Fruit fly (Drosophila melanogaster) whole organism, embryonic: ENCODE results near the gene CG33107.
A peak's percentile ranks its signal among the peaks of the same experiment; 100 is the strongest.

Experiments used
- Atf3 ChIP-seq: fragments of 200-800 bp; sonication (Bioruptor generic); optimal IDR thresholded peaks from 3 replicates; lab custom pipeline; 2016; ENCODE audit warnings: missing biosample characterization, missing genetic modification characterization
- Bgb ChIP-seq: fragments of 200-800 bp; sonication (Bioruptor generic); IDR thresholded peaks from 2 replicates; pipeline ENCODE4 v1.3.6; 2022; ENCODE audit warnings: missing biosample characterization, missing genetic modification characterization; ENCODE audit not compliant: partially characterized antibody
- Blimp-1 ChIP-seq: fragments of 200-800 bp; sonication (Bioruptor generic); optimal IDR thresholded peaks from 3 replicates; lab custom pipeline; 2018; ENCODE audit warnings: missing biosample characterization, missing genetic modification characterization, mild to moderate bottlenecking, moderate library complexity, missing genetic modification reagents
- BtbVII ChIP-seq: fragments of 200-800 bp; sonication (Bioruptor generic); optimal IDR thresholded peaks from 3 replicates; lab custom pipeline; 2017; ENCODE audit warnings: missing biosample characterization, mild to moderate bottlenecking, missing genetic modification characterization
- CG10274 ChIP-seq: fragments of 200-800 bp; sonication (Bioruptor generic); optimal IDR thresholded peaks from 3 replicates; lab custom pipeline; 2017; ENCODE audit warnings: missing biosample characterization, mild to moderate bottlenecking, missing genetic modification characterization
- CG10462 ChIP-seq: fragments of 200-800 bp; sonication (Bioruptor generic); optimal IDR thresholded peaks from 2 replicates; lab custom pipeline; 2016; ENCODE audit warnings: missing biosample characterization, missing genetic modification characterization
- CG10565 ChIP-seq: fragments of 200-800 bp; sonication (Bioruptor generic); optimal IDR thresholded peaks from 3 replicates; lab custom pipeline; 2016; ENCODE audit warnings: missing biosample characterization, mild to moderate bottlenecking, missing genetic modification characterization
- CG1529 ChIP-seq: fragments of 200-800 bp; sonication (Bioruptor generic); optimal IDR thresholded peaks from 3 replicates; lab custom pipeline; 2018; ENCODE audit warnings: missing biosample characterization, missing genetic modification characterization
- CG15479 ChIP-seq: fragments of 200-800 bp; sonication (Bioruptor generic); optimal IDR thresholded peaks from 3 replicates; lab custom pipeline; 2019; ENCODE audit warnings: missing biosample characterization, mild to moderate bottlenecking, missing genetic modification characterization, moderate library complexity
- CG1792 ChIP-seq: fragments of 200-800 bp; sonication (Bioruptor generic); optimal IDR thresholded peaks from 2 replicates; lab custom pipeline; 2016; ENCODE audit warnings: missing biosample characterization, missing genetic modification characterization
- CG18764 ChIP-seq: fragments of 200-800 bp; sonication (Bioruptor generic); optimal IDR thresholded peaks from 3 replicates; lab custom pipeline; 2016; ENCODE audit warnings: missing biosample characterization, missing genetic modification characterization
- CG30431 ChIP-seq: fragments of 200-800 bp; sonication (Bioruptor generic); optimal IDR thresholded peaks from 2 replicates; lab custom pipeline; 2017; ENCODE audit warnings: missing biosample characterization, missing genetic modification characterization
- CG4360 ChIP-seq: fragments of 200-800 bp; sonication (Bioruptor generic); IDR thresholded peaks from 2 replicates; pipeline ENCODE4 v1.3.6; 2022; ENCODE audit warnings: missing biosample characterization, missing genetic modification characterization
- CG5245 ChIP-seq: fragments of 200-800 bp; sonication (Bioruptor generic); optimal IDR thresholded peaks from 3 replicates; lab custom pipeline; 2016; ENCODE audit warnings: missing biosample characterization, missing genetic modification characterization
- CG6254 ChIP-seq: fragments of 200-800 bp; sonication (Bioruptor generic); optimal IDR thresholded peaks from 3 replicates; lab custom pipeline; 2017; ENCODE audit warnings: mild to moderate bottlenecking, missing biosample characterization, missing genetic modification reagents, missing genetic modification characterization
- CG6683 ChIP-seq: fragments of 200-800 bp; sonication (Bioruptor generic); optimal IDR thresholded peaks from 2 replicates; lab custom pipeline; 2017; ENCODE audit warnings: missing biosample characterization, mild to moderate bottlenecking, missing genetic modification characterization, missing genetic modification reagents
- CG7745 ChIP-seq: fragments of 200-800 bp; sonication (Bioruptor generic); optimal IDR thresholded peaks from 2 replicates; lab custom pipeline; 2018; ENCODE audit warnings: missing biosample characterization, mild to moderate bottlenecking, missing genetic modification characterization, moderate library complexity
- CG7786 ChIP-seq: fragments of 200-800 bp; sonication (Bioruptor generic); optimal IDR thresholded peaks from 2 replicates; lab custom pipeline; 2016; ENCODE audit warnings: missing biosample characterization, missing genetic modification characterization
- CG7839 ChIP-seq: fragments of 200-800 bp; sonication (Bioruptor generic); optimal IDR thresholded peaks from 3 replicates; lab custom pipeline; 2018; ENCODE audit warnings: missing biosample characterization, mild to moderate bottlenecking, missing genetic modification characterization, moderate library complexity
- CG8478 ChIP-seq: fragments of >200 bp; optimal IDR thresholded peaks from 2 replicates; lab custom pipeline; 2018
- CG9609 ChIP-seq: fragments of 200-800 bp; sonication (Bioruptor generic); optimal IDR thresholded peaks from 3 replicates; lab custom pipeline; 2016; ENCODE audit warnings: missing biosample characterization, missing genetic modification characterization
- D19B ChIP-seq: fragments of 200-800 bp; sonication (Bioruptor generic); optimal IDR thresholded peaks from 2 replicates; lab custom pipeline; 2017; ENCODE audit warnings: missing biosample characterization, mild to moderate bottlenecking, missing genetic modification characterization
- Deaf1 ChIP-seq: fragments of 200-800 bp; optimal IDR thresholded peaks from 3 replicates; lab custom pipeline; 2019; ENCODE audit warnings: missing biosample characterization, mild to moderate bottlenecking, missing genetic modification characterization, moderate library complexity
- Gug ChIP-seq: fragments of 200-800 bp; sonication (Bioruptor generic); IDR thresholded peaks from 4 replicates; pipeline ENCODE4 v1.3.6; 2022; ENCODE audit warnings: missing biosample characterization, missing genetic modification characterization
- MESR4 ChIP-seq: fragments of 200-800 bp; sonication (Bioruptor generic); optimal IDR thresholded peaks from 2 replicates; lab custom pipeline; 2018; ENCODE audit warnings: missing biosample characterization, mild to moderate bottlenecking, missing genetic modification characterization, moderate library complexity
- Max ChIP-seq: fragments of 200-800 bp; sonication (Bioruptor generic); optimal IDR thresholded peaks from 2 replicates; lab custom pipeline; 2016; ENCODE audit warnings: missing biosample characterization, mild to moderate bottlenecking, missing genetic modification characterization
- Mes4 ChIP-seq: fragments of 200-800 bp; sonication (Bioruptor generic); optimal IDR thresholded peaks from 2 replicates; lab custom pipeline; 2016; ENCODE audit warnings: missing biosample characterization, missing genetic modification characterization
- Sox102F ChIP-seq: fragments of 200-800 bp; sonication (Bioruptor generic); optimal IDR thresholded peaks from 2 replicates; lab custom pipeline; 2018; ENCODE audit warnings: missing biosample characterization, mild to moderate bottlenecking, missing genetic modification characterization, moderate library complexity
- Trl ChIP-seq, 3 experiments: fragments of >200 bp in 2 of 3; fragments of 200-800 bp in 1 of 3; sonication (Bioruptor generic) in 1 of 3; optimal IDR thresholded peaks; 2 replicates in 1 of 3; 3 replicates in 2 of 3; lab custom pipeline; 2016 to 2017; ENCODE audit warnings: missing biosample characterization in 1 of 3, missing genetic modification characterization in 1 of 3
- Vsx1 ChIP-seq: fragments of 200-800 bp; sonication (Bioruptor generic); optimal IDR thresholded peaks from 2 replicates; lab custom pipeline; 2017; ENCODE audit warnings: missing biosample characterization, mild to moderate bottlenecking, missing genetic modification characterization, missing genetic modification reagents
- Xbp1 ChIP-seq: fragments of 200-800 bp; sonication (Bioruptor generic); optimal IDR thresholded peaks from 3 replicates; lab custom pipeline; 2016; ENCODE audit warnings: missing biosample characterization, mild to moderate bottlenecking, missing genetic modification characterization
- ci ChIP-seq: fragments of 200-800 bp; sonication (Bioruptor generic); IDR thresholded peaks from 3 replicates; pipeline ENCODE4 v1.3.6; 2022; ENCODE audit warnings: missing biosample characterization, missing genetic modification characterization
- crc ChIP-seq: fragments of 200-800 bp; sonication (Bioruptor generic); optimal IDR thresholded peaks from 2 replicates; lab custom pipeline; 2016; ENCODE audit warnings: missing biosample characterization, missing genetic modification characterization
- dati ChIP-seq: fragments of 200-800 bp; sonication (Bioruptor generic); IDR thresholded peaks from 2 replicates; pipeline ENCODE4 v1.3.6; 2022; ENCODE audit warnings: missing biosample characterization, missing genetic modification characterization
- en ChIP-seq: fragments of 200-800 bp; sonication (Bioruptor generic); optimal IDR thresholded peaks from 2 replicates; lab custom pipeline; 2016; ENCODE audit warnings: missing biosample characterization, missing genetic modification characterization
- ewg ChIP-seq: fragments of 200-800 bp; sonication (Bioruptor generic); optimal IDR thresholded peaks from 3 replicates; lab custom pipeline; 2017; ENCODE audit warnings: mild to moderate bottlenecking, missing biosample characterization, missing genetic modification reagents, missing genetic modification characterization
- ftz-f1 ChIP-seq: fragments of 200-800 bp; sonication (Bioruptor generic); optimal IDR thresholded peaks from 2 replicates; lab custom pipeline; 2016; ENCODE audit warnings: missing biosample characterization, missing genetic modification characterization
- gcm ChIP-seq: fragments of 200-800 bp; sonication (Bioruptor generic); optimal IDR thresholded peaks from 2 replicates; lab custom pipeline; 2019; ENCODE audit warnings: missing biosample characterization, mild to moderate bottlenecking, missing genetic modification characterization, moderate library complexity
- gsb-n ChIP-seq: fragments of 200-800 bp; sonication (Bioruptor generic); optimal IDR thresholded peaks from 3 replicates; lab custom pipeline; 2018; ENCODE audit warnings: missing biosample characterization, mild to moderate bottlenecking, missing genetic modification characterization
- ham ChIP-seq: fragments of 200-800 bp; sonication (Bioruptor generic); IDR thresholded peaks from 2 replicates; pipeline ENCODE4 v1.3.6; 2022; ENCODE audit warnings: missing biosample characterization, missing genetic modification characterization
- jigr1 ChIP-seq: fragments of 200-800 bp; sonication (Bioruptor generic); IDR thresholded peaks from 3 replicates; pipeline ENCODE4 v1.3.6; 2022; ENCODE audit warnings: missing biosample characterization, missing genetic modification characterization
- ken ChIP-seq: fragments of 200-800 bp; sonication (Bioruptor generic); IDR thresholded peaks from 3 replicates; pipeline ENCODE4 v1.3.6; 2022; ENCODE audit warnings: missing biosample characterization, missing genetic modification characterization
- nerfin-1 ChIP-seq: fragments of 200-800 bp; sonication (Bioruptor generic); optimal IDR thresholded peaks from 3 replicates; lab custom pipeline; 2019; ENCODE audit warnings: missing biosample characterization, mild to moderate bottlenecking, missing genetic modification characterization, moderate library complexity
- phol ChIP-seq: fragments of 200-800 bp; sonication (Bioruptor generic); optimal IDR thresholded peaks from 3 replicates; lab custom pipeline; 2018; ENCODE audit warnings: missing biosample characterization, mild to moderate bottlenecking, missing genetic modification characterization, moderate library complexity
- repo ChIP-seq: fragments of 200-800 bp; sonication (Bioruptor generic); optimal IDR thresholded peaks from 2 replicates; lab custom pipeline; 2016; ENCODE audit warnings: missing biosample characterization, missing genetic modification characterization
- row ChIP-seq: fragments of 200-800 bp; sonication (Bioruptor generic); IDR thresholded peaks from 3 replicates; pipeline ENCODE4 v1.3.6; 2022; ENCODE audit warnings: missing biosample characterization, missing genetic modification characterization
- sim ChIP-seq: fragments of 200-800 bp; sonication (Bioruptor generic); IDR thresholded peaks from 2 replicates; pipeline ENCODE4 v1.3.6; 2022; ENCODE audit warnings: missing biosample characterization, missing genetic modification characterization
- slou ChIP-seq: fragments of 200-800 bp; sonication (Bioruptor generic); optimal IDR thresholded peaks from 3 replicates; lab custom pipeline; 2016; ENCODE audit warnings: missing biosample characterization, missing genetic modification characterization
- sr ChIP-seq: fragments of 200-800 bp; sonication (Bioruptor generic); IDR thresholded peaks from 3 replicates; pipeline ENCODE4 v1.3.6; 2022; ENCODE audit warnings: missing biosample characterization, missing genetic modification characterization
- unc-4 ChIP-seq: fragments of 200-800 bp; sonication (Bioruptor generic); IDR thresholded peaks from 2 replicates; pipeline ENCODE4 v1.3.6; 2022; ENCODE audit warnings: missing biosample characterization, missing genetic modification characterization; ENCODE audit not compliant: partially characterized antibody

The CG33107 gene

DNA sequence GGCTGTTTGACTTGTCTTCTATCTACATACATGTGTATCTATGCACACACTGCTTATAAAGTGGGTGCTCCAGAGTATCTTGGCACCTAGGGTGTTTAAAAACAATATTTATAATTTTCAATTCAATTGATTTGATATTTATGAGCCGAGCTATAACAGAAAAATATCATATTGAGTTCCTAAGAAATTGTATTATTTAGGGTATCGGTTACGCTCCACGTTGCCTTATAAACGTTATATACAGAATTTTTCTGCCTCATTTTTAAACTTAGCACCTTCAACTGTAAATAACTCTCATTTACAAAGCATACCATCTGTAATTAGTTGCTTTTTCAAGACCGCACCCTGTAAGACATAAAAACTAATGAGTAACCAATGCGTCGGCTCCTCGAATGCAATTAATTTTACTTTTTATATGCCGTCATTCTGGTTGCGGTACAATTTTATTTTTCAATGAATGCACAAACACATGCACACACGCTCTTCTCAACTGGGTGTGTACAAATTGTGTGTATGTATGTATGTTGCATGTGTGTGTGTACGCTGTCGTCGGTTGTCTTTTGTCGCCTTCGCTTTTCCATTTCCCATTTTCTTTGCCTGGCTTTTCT, 6.3 kb upstream of the CG33107 start (continued):
- TF ChIP-seq BtbVII = peak; percentile 3
- peak; percentile 62 for TF ChIP-seq ewg
- peak; percentile 16 for TF ChIP-seq CG18764 (GFP tag; lab: Kevin White, UChicago)
- TF ChIP-seq Atf3 = peak; percentile 47
- peak; percentile 75 for TF ChIP-seq Blimp-1 (GFP tag; lab: Kevin White, UChicago)
- no peak for TF ChIP-seq sr (GFP tag; lab: Robert Waterston, UW)
- peak; percentile 84 for TF ChIP-seq phol (tag; lab: Kevin White, UChicago)
- TF ChIP-seq CG15479 (GFP tag; lab: Kevin White, UChicago) = no peak
- TF ChIP-seq CG5245 (GFP tag; lab: Kevin White, UChicago) = no peak
- no peak for TF ChIP-seq CG6683 (GFP tag; lab: Kevin White, UChicago)
- TF ChIP-seq CG1529 (GFP tag; lab: Kevin White, UChicago) = peak; percentile 71
- TF ChIP-seq sim = no peak
- 0 out of 3 replicates have a peak, but pooled peaks have one; percentile 39 for TF ChIP-seq ci (GFP tag; lab: Robert Waterston, UW)
- TF ChIP-seq CG30431 (GFP tag; lab: Kevin White, UChicago) = peak; percentile 57
- no peak for TF ChIP-seq unc-4 (GFP tag; lab: Robert Waterston, UW)
- peak; percentile 64 for TF ChIP-seq Xbp1 (GFP tag; lab: Kevin White, UChicago)
- TF ChIP-seq Bgb = no peak
- TF ChIP-seq gsb-n = peak; percentile 80
- TF ChIP-seq gcm (GFP tag; lab: Kevin White, UChicago) = peak; percentile 72
- peak; percentile 1 for TF ChIP-seq CG9609 (GFP tag; lab: Kevin White, UChicago)
- peak; percentile 44 for TF ChIP-seq Max (GFP tag; lab: Kevin White, UChicago)
- no peak for TF ChIP-seq dati (GFP tag; lab: Robert Waterston, UW)
- TF ChIP-seq slou (GFP tag; lab: Kevin White, UChicago) = no peak
- no peak for TF ChIP-seq CG7745 (tag; lab: Kevin White, UChicago)
- peak; percentile 81 for TF ChIP-seq row (GFP tag; lab: Robert Waterston, UW)
- TF ChIP-seq Gug (GFP tag; lab: Robert Waterston, UW) = no peak
- peak; percentile 29 for TF ChIP-seq CG10462 (GFP tag; lab: Kevin White, UChicago)
- no peak for TF ChIP-seq CG8478 (lab: Kevin White, UChicago)
- TF ChIP-seq D19B (GFP tag; lab: Kevin White, UChicago) = peak; percentile 89
- TF ChIP-seq Trl (optimal IDR thresholded peaks at IDR 0.05; lab: Kevin White, UChicago) = no peak
- peak; percentile 10 for TF ChIP-seq Trl (GFP tag; optimal IDR thresholded peaks at IDR 0.05; lab: Kevin White, UChicago)
- TF ChIP-seq ham (GFP tag; lab: Robert Waterston, UW) = no peak
- no peak for TF ChIP-seq Deaf1 (tag; lab: Kevin White, UChicago)
- TF ChIP-seq CG4360 (GFP tag; lab: Robert Waterston, UW) = peak; percentile 40; the same call in 1 of the 2 replicates
- no peak for TF ChIP-seq repo
- no peak for TF ChIP-seq crc (GFP tag; lab: Kevin White, UChicago)
- TF ChIP-seq nerfin-1 (tag; lab: Kevin White, UChicago) = peak; percentile 54
- 0 out of 3 replicates have a peak, but pooled peaks have one; percentile 13 for TF ChIP-seq jigr1
- peak; percentile 79 for TF ChIP-seq Sox102F
- peak; percentile 19 for TF ChIP-seq CG7786
- TF ChIP-seq CG1792 (GFP tag; lab: Kevin White, UChicago) = no peak
- peak; percentile 71 for TF ChIP-seq CG7839
- TF ChIP-seq en = peak; percentile 13
- peak; percentile 69 for TF ChIP-seq CG6254 (GFP tag; lab: Kevin White, UChicago)
- TF ChIP-seq Vsx1 (GFP tag; lab: Kevin White, UChicago) = peak; percentile 48
- TF ChIP-seq MESR4 (GFP tag; lab: Kevin White, UChicago) = no peak
- peak; percentile 40 for TF ChIP-seq Mes4
- no peak for TF ChIP-seq CG10274
- TF ChIP-seq ftz-f1 (GFP tag; lab: Kevin White, UChicago) = no peak
- TF ChIP-seq ken (GFP tag; lab: Robert Waterston, UW) = 0 out of 3 replicates have a peak, but pooled peaks have one; percentile 55
- no peak for TF ChIP-seq CG10565 (GFP tag; lab: Kevin White, UChicago)
